Worm (Caenorhabditis elegans) whole organism, L3 larva: ENCODE measurements around the gene AH9.1.
A peak's percentile ranks its signal among the peaks of the same experiment; 100 is the strongest.

ENCODE experiments used
- R02D3.7 ChIP-seq: fragments of 150-350 bp; optimal IDR thresholded peaks from 2 replicates; lab custom pipeline; 2014; ENCODE audit warnings: missing biosample characterization, missing genetic modification characterization
- ZK546.5 ChIP-seq: sonication (generic microtip); optimal IDR thresholded peaks from 2 replicates; lab custom pipeline; 2017; ENCODE audit warnings: missing biosample characterization, missing genetic modification characterization
- aly-2 ChIP-seq: fragments of 150-350 bp; optimal IDR thresholded peaks from 2 replicates; lab custom pipeline; 2014; ENCODE audit warnings: missing biosample characterization, missing genetic modification characterization
- ama-1 ChIP-seq: fragments of 150-350 bp; optimal IDR thresholded peaks from 2 replicates; lab custom pipeline; 2018
- ceh-16 ChIP-seq: sonication (generic microtip); optimal IDR thresholded peaks from 2 replicates; lab custom pipeline; 2017; ENCODE audit warnings: missing biosample characterization, missing genetic modification characterization
- ceh-28 ChIP-seq: fragments of 150-350 bp; optimal IDR thresholded peaks from 2 replicates; lab custom pipeline; 2014; ENCODE audit warnings: missing biosample characterization, missing genetic modification reagents, missing genetic modification characterization
- ceh-82 ChIP-seq: fragments of 150-350 bp; optimal IDR thresholded peaks from 2 replicates; lab custom pipeline; 2014; ENCODE audit warnings: missing biosample characterization, missing genetic modification characterization
- ceh-9 ChIP-seq: sonication (generic microtip); optimal IDR thresholded peaks from 2 replicates; lab custom pipeline; 2018; ENCODE audit warnings: missing biosample characterization, missing genetic modification characterization
- daf-12 ChIP-seq: fragments of 150-350 bp; optimal IDR thresholded peaks from 2 replicates; lab custom pipeline; 2014; ENCODE audit warnings: missing biosample characterization, missing genetic modification reagents, missing genetic modification characterization
- egl-27 ChIP-seq: sonication (generic microtip); optimal IDR thresholded peaks from 4 replicates; lab custom pipeline; 2017; ENCODE audit warnings: missing biosample characterization, missing genetic modification reagents, missing genetic modification characterization
- egl-5 ChIP-seq: fragments of 150-350 bp; optimal IDR thresholded peaks from 2 replicates; lab custom pipeline; 2017; ENCODE audit warnings: missing biosample characterization, missing genetic modification reagents, missing genetic modification characterization, inconsistent platforms
- elt-1 ChIP-seq: fragments of 150-350 bp; optimal IDR thresholded peaks from 2 replicates; lab custom pipeline; 2014; ENCODE audit warnings: missing biosample characterization, missing genetic modification characterization
- elt-2 ChIP-seq: sonication (generic microtip); optimal IDR thresholded peaks from 2 replicates; lab custom pipeline; 2016; ENCODE audit warnings: missing genetic modification reagents, mild to moderate bottlenecking, missing genetic modification characterization, missing compliant biosample characterization
- elt-3 ChIP-seq, 3 experiments: fragments of 150-350 bp in 1 of 3; sonication (generic microtip) in 2 of 3; optimal IDR thresholded peaks; 2 replicates in 2 of 3; 4 replicates in 1 of 3; lab custom pipeline; 2014 to 2017; ENCODE audit warnings: missing biosample characterization in 3 of 3, missing genetic modification characterization in 3 of 3
- eor-1 ChIP-seq, 2 experiments: fragments of 150-350 bp; optimal IDR thresholded peaks; 2 replicates each; lab custom pipeline; 2014 to 2018; ENCODE audit warnings: missing biosample characterization in 2 of 2, missing genetic modification characterization in 2 of 2
- fkh-10 ChIP-seq: sonication (generic microtip); optimal IDR thresholded peaks from 2 replicates; lab custom pipeline; 2017; ENCODE audit warnings: missing biosample characterization, missing genetic modification reagents, missing genetic modification characterization
- fkh-2 ChIP-seq: fragments of 150-350 bp; optimal IDR thresholded peaks from 2 replicates; lab custom pipeline; 2014; ENCODE audit warnings: missing biosample characterization, missing genetic modification reagents, missing genetic modification characterization
- fos-1 ChIP-seq: fragments of 150-350 bp; optimal IDR thresholded peaks from 2 replicates; lab custom pipeline; 2014; ENCODE audit warnings: missing biosample characterization, missing genetic modification characterization
- hmg-11 ChIP-seq: sonication (generic microtip); optimal IDR thresholded peaks from 2 replicates; lab custom pipeline; 2016; ENCODE audit warnings: missing genetic modification characterization, missing compliant biosample characterization
- jun-1 ChIP-seq: fragments of 150-350 bp; optimal IDR thresholded peaks from 2 replicates; lab custom pipeline; 2014; ENCODE audit warnings: missing biosample characterization, missing genetic modification reagents, missing genetic modification characterization
- lin-15B ChIP-seq: fragments of 150-350 bp; optimal IDR thresholded peaks from 2 replicates; lab custom pipeline; 2014; ENCODE audit warnings: missing biosample characterization, missing genetic modification characterization
- lin-39 ChIP-seq: fragments of 150-350 bp; optimal IDR thresholded peaks from 2 replicates; lab custom pipeline; 2018; ENCODE audit warnings: missing biosample characterization, missing genetic modification reagents, missing genetic modification characterization
- lsy-12 ChIP-seq: sonication (generic microtip); optimal IDR thresholded peaks from 2 replicates; lab custom pipeline; 2016; ENCODE audit warnings: mild to moderate bottlenecking, missing genetic modification characterization, missing compliant biosample characterization
- mdl-1 ChIP-seq: fragments of 150-350 bp; optimal IDR thresholded peaks from 2 replicates; lab custom pipeline; 2014; ENCODE audit warnings: missing biosample characterization, missing genetic modification characterization
- mml-1 ChIP-seq: fragments of 150-350 bp; sonication (generic microtip); optimal IDR thresholded peaks from 3 replicates; lab custom pipeline; 2014; ENCODE audit warnings: missing biosample characterization, missing genetic modification characterization
- nfya-1 ChIP-seq: sonication (generic microtip); optimal IDR thresholded peaks from 2 replicates; lab custom pipeline; 2017; ENCODE audit warnings: missing genetic modification characterization, mild to moderate bottlenecking, missing compliant biosample characterization, antibody characterized with exemption, moderate library complexity; ENCODE audit not compliant: insufficient read depth
- nhr-11 ChIP-seq: fragments of 150-350 bp; optimal IDR thresholded peaks from 2 replicates; lab custom pipeline; 2014; ENCODE audit warnings: missing biosample characterization, missing genetic modification characterization
- nhr-12 ChIP-seq: fragments of 150-350 bp; optimal IDR thresholded peaks from 2 replicates; lab custom pipeline; 2014; ENCODE audit warnings: missing biosample characterization, missing genetic modification characterization
- nhr-23 ChIP-seq: fragments of 150-350 bp; optimal IDR thresholded peaks from 2 replicates; lab custom pipeline; 2014; ENCODE audit warnings: missing biosample characterization, missing genetic modification reagents, missing genetic modification characterization
- nhr-237 ChIP-seq: fragments of 150-350 bp; optimal IDR thresholded peaks from 2 replicates; lab custom pipeline; 2014; ENCODE audit warnings: missing biosample characterization, missing genetic modification characterization
- nhr-25 ChIP-seq: sonication (generic microtip); optimal IDR thresholded peaks from 2 replicates; lab custom pipeline; 2017; ENCODE audit warnings: missing biosample characterization, missing genetic modification characterization
- nhr-28 ChIP-seq: fragments of 150-350 bp; optimal IDR thresholded peaks from 2 replicates; lab custom pipeline; 2014; ENCODE audit warnings: missing biosample characterization, missing genetic modification characterization
- nhr-43 ChIP-seq: sonication (generic microtip); optimal IDR thresholded peaks from 2 replicates; lab custom pipeline; 2016; ENCODE audit warnings: mild to moderate bottlenecking, missing genetic modification characterization, missing compliant biosample characterization; ENCODE audit not compliant: poor library complexity, severe bottlenecking
- nhr-67 ChIP-seq: fragments of 150-350 bp; optimal IDR thresholded peaks from 2 replicates; lab custom pipeline; 2014; ENCODE audit warnings: missing biosample characterization, missing genetic modification characterization
- nhr-76 ChIP-seq: fragments of 150-350 bp; sonication (generic microtip); optimal IDR thresholded peaks from 5 replicates; lab custom pipeline; 2014; ENCODE audit warnings: missing biosample characterization, missing genetic modification characterization
- nhr-77 ChIP-seq: fragments of 150-350 bp; optimal IDR thresholded peaks from 2 replicates; lab custom pipeline; 2014; ENCODE audit warnings: missing biosample characterization, missing genetic modification characterization
- pha-4 ChIP-seq: fragments of 150-350 bp; optimal IDR thresholded peaks from 2 replicates; lab custom pipeline; 2014; ENCODE audit warnings: missing biosample characterization, missing genetic modification reagents, missing genetic modification characterization
- pqm-1 ChIP-seq: fragments of 150-350 bp; optimal IDR thresholded peaks from 2 replicates; lab custom pipeline; 2017; ENCODE audit warnings: missing biosample characterization, missing genetic modification characterization, inconsistent platforms
- sea-2 ChIP-seq: fragments of 150-350 bp; sonication (generic microtip); optimal IDR thresholded peaks from 4 replicates; lab custom pipeline; 2014; ENCODE audit warnings: missing biosample characterization, missing genetic modification reagents, missing genetic modification characterization
- skn-1 ChIP-seq: fragments of 150-350 bp; optimal IDR thresholded peaks from 2 replicates; lab custom pipeline; 2014; ENCODE audit warnings: missing biosample characterization, missing genetic modification characterization
- snpc-4 ChIP-seq: fragments of 150-350 bp; optimal IDR thresholded peaks from 2 replicates; lab custom pipeline; 2014; ENCODE audit warnings: missing biosample characterization, missing genetic modification characterization
- tbx-2 ChIP-seq: sonication (generic microtip); optimal IDR thresholded peaks from 2 replicates; lab custom pipeline; 2016; ENCODE audit warnings: mild to moderate bottlenecking, missing genetic modification characterization, missing compliant biosample characterization
- unc-39 ChIP-seq: sonication (generic microtip); optimal IDR thresholded peaks from 4 replicates; lab custom pipeline; 2017; ENCODE audit warnings: missing biosample characterization, missing genetic modification characterization
- unc-62 ChIP-seq: fragments of 150-350 bp; sonication (generic microtip); optimal IDR thresholded peaks from 4 replicates; lab custom pipeline; 2014; ENCODE audit warnings: missing biosample characterization, missing genetic modification reagents, missing genetic modification characterization
- zag-1 ChIP-seq: fragments of 150-350 bp; optimal IDR thresholded peaks from 2 replicates; lab custom pipeline; 2014; ENCODE audit warnings: missing biosample characterization, missing genetic modification characterization
- ztf-11 ChIP-seq: fragments of 150-350 bp; optimal IDR thresholded peaks from 2 replicates; lab custom pipeline; 2014; ENCODE audit warnings: missing biosample characterization, missing genetic modification characterization
- ztf-4 ChIP-seq: fragments of 150-350 bp; optimal IDR thresholded peaks from 2 replicates; lab custom pipeline; 2014; ENCODE audit warnings: missing biosample characterization, missing genetic modification characterization

AH9.1 gene

DNA sequence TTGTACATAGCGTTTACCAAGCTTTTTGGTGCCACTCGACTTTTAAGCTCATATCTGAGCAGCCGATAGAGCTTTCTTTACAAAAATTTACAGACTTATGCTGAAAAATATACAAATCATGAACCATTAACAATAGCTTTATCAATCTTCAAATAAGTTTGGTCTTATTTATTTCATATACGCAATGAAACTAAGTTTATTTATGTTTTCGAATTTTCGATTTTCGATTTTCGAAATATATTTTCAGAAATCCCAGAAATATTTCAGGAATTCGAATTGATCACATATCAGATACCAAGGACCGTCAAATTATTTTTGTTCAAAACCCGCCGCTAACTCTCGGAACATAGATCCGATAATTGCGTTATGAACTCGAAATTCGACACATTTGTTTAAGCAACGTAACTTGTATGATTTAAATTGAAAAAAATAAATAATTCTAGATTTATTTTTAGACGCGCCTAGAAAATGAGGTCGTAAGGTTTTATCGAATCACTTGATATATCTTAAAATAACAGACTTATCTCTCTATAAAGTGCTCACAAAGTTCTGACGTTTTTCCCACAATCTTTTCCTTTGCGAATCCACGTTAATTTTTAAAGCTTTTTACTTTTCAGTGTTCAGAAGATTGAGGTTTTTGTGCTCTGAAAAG is 5.5 kb downstream of the AH9.1 start:
- TF ChIP-seq mdl-1 (tag; lab: Kevin White, UChicago) (no peak), elt-1 (tag; lab: Kevin White, UChicago) (no peak), aly-2 (tag; lab: Kevin White, UChicago) (peak; percentile 60), nhr-77 (tag; lab: Kevin White, UChicago) (peak; percentile 81), ZK546.5 (tag; lab: Kevin White, UChicago) (no peak), ceh-82 (tag; lab: Kevin White, UChicago) (no peak)

DNA sequence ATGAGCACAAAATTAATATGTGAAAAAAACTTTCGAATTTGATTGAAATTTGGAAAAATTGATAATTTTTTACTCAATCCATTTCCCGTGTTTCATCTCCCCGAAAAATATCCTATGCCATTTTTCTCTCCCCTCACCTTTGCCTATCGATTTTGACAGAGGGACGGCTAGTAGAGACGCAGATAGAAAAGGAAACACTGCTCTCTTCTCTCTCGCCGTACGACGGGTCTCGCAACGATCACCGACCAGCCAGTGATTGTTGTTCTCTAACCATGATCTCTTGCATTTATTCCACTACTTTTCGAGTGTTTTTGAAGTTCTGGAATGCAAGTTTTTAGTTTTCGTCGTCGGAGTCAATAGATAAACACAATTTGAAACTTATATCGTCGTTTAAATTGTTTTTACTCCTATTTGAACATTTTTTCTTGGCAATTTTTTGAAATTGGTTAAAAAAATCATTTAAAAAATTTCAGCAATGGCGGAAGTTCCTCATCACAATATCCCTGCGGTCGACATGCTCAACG is 9.3 kb downstream of the AH9.1 start, which contains the start of gene vha-15:
vha-15 (plus strand) TSS at position 474 of the 524 bp plus-strand sequence.
- TF ChIP-seq nfya-1, result peak; percentile 95
- TF ChIP-seq unc-39 (tag; lab: Kevin White, UChicago), result no peak
- TF ChIP-seq ceh-9, result no peak
- no peak for TF ChIP-seq nhr-77 (tag; lab: Kevin White, UChicago)
- peak; percentile 18 for TF ChIP-seq ZK546.5 (tag; lab: Kevin White, UChicago)
- TF ChIP-seq fkh-10 (GFP tag; lab: Kevin White, UChicago), result peak; percentile 46
- TF ChIP-seq mdl-1 (tag; lab: Kevin White, UChicago), result no peak
- no peak for TF ChIP-seq nhr-12
- TF ChIP-seq daf-12, result no peak
- peak; percentile 7 for TF ChIP-seq elt-1 (tag; lab: Kevin White, UChicago)
- TF ChIP-seq nhr-23, result peak; percentile 73
- TF ChIP-seq skn-1 (tag; lab: Kevin White, UChicago), result peak; percentile 37
- TF ChIP-seq jun-1, result peak; percentile 9
- no peak for TF ChIP-seq eor-1 (tag; optimal IDR thresholded peaks at IDR 0.05; lab: Kevin White, UChicago)
- TF ChIP-seq nhr-28, result no peak
- TF ChIP-seq lin-15B (tag; lab: Kevin White, UChicago), result peak; percentile 75
- no peak for TF ChIP-seq ztf-11 (tag; lab: Kevin White, UChicago)
- no peak for TF ChIP-seq fos-1 (tag; lab: Kevin White, UChicago)
- no peak for TF ChIP-seq ceh-82 (tag; lab: Kevin White, UChicago)
- TF ChIP-seq R02D3.7 (tag; lab: Kevin White, UChicago), result peak; percentile 49
- TF ChIP-seq ztf-4 (tag; lab: Kevin White, UChicago), result no peak
- peak; percentile 68 for TF ChIP-seq snpc-4 (tag; lab: Kevin White, UChicago)
- no peak for TF ChIP-seq mml-1 (tag; lab: Kevin White, UChicago)
- TF ChIP-seq nhr-25 (tag; lab: Kevin White, UChicago), result peak; percentile 93
- peak; percentile 26 for TF ChIP-seq sea-2 (GFP tag; lab: Kevin White, UChicago)
- no peak for TF ChIP-seq egl-27 (tag; lab: Kevin White, UChicago)
- TF ChIP-seq tbx-2 (tag; lab: Kevin White, UChicago), result no peak
- no peak for TF ChIP-seq elt-3 (tag; optimal IDR thresholded peaks at IDR 0.05; lab: Kevin White, UChicago)
- TF ChIP-seq lin-39 (tag; lab: Kevin White, UChicago), result peak; percentile 85
- TF ChIP-seq ceh-28 (tag; lab: Kevin White, UChicago), result peak; percentile 93
- peak; percentile 62 for TF ChIP-seq pqm-1 (tag; lab: Kevin White, UChicago)
- no peak for TF ChIP-seq ceh-16 (tag; lab: Kevin White, UChicago)
- no peak for TF ChIP-seq ama-1 (lab: Kevin White, UChicago)
- TF ChIP-seq nhr-11, result no peak
- TF ChIP-seq pha-4 (tag; lab: Kevin White, UChicago), result peak; percentile 86
- TF ChIP-seq nhr-67 (tag; lab: Kevin White, UChicago), result no peak
- no peak for TF ChIP-seq nhr-76 (tag; lab: Kevin White, UChicago)
- TF ChIP-seq unc-62 (GFP tag; lab: Kevin White, UChicago), result no peak
- no peak for TF ChIP-seq aly-2 (tag; lab: Kevin White, UChicago)
- peak; percentile 65 for TF ChIP-seq hmg-11 (tag; lab: Kevin White, UChicago)
- TF ChIP-seq egl-5 (tag; lab: Kevin White, UChicago), result peak; percentile 3
- TF ChIP-seq fkh-2 (tag; lab: Kevin White, UChicago), result no peak
- TF ChIP-seq zag-1 (tag; lab: Kevin White, UChicago), result no peak
- TF ChIP-seq nhr-237 (tag; lab: Kevin White, UChicago), result no peak
- peak; percentile 48 for TF ChIP-seq nhr-43
- peak; percentile 63 for TF ChIP-seq elt-2
- TF ChIP-seq lsy-12 (tag; lab: Kevin White, UChicago), result no peak
- TF ChIP-seq, all 47 proteins: peak for 20
